Worm (Caenorhabditis elegans) whole organism, late embryonic: ENCODE data around the gene T09F5.1.

Source experiments
- dmd-4 ChIP-seq: sonication (generic microtip); optimal IDR thresholded peaks from 2 replicates; lab custom pipeline; 2016; ENCODE audit warnings: borderline replicate concordance, missing genetic modification characterization, missing compliant biosample characterization
- nhr-11 ChIP-seq: fragments of 150-350 bp; optimal IDR thresholded peaks from 2 replicates; lab custom pipeline; 2014; ENCODE audit warnings: missing biosample characterization, missing genetic modification characterization
- sox-2 ChIP-seq: fragments of 200-800 bp; sonication (Bioruptor generic); IDR thresholded peaks from 2 replicates; pipeline ENCODE4 v1.3.6; 2022; ENCODE audit warnings: missing genetic modification reagents, missing genetic modification characterization, missing compliant biosample characterization

DNA sequence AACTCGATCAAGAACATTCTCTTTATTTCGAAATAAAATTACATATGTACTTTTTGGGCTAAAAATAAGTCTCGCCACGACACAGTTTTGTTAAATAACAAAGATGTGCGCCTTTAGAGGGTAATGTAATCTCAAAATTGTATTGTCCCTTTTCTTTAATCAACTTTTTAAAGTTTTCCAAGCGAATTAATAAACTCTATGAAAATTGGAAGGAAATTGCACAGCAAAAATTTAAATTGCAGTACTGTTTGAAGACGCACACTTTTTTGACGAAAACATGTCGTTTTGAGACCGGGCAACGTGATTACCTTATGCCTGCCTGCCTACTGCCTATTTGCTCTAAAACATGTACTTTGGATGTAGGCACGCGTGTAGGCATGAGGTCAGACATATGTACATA, 43.1 kb downstream of the T09F5.1 start:
- TF ChIP-seq nhr-11 (tag; lab: Kevin White, UChicago) (no peak), dmd-4 (no peak), sox-2 (GFP tag; lab: Robert Waterston, UW) (no peak)
